Fruit fly (Drosophila melanogaster): ENCODE measurements around the gene net.
A peak's percentile ranks its signal among the peaks of the same experiment; 100 is the strongest.

dm6 chr2L:67279-67657, 19.9 kb downstream of the net start:
- TF ChIP-seq psq (optimal IDR thresholded peaks at IDR 0.05) (no peak), pan (optimal IDR thresholded peaks at IDR 0.05) (peak; percentile 32), EcR (GFP tag; optimal IDR thresholded peaks at IDR 0.05) (no peak), Dll (optimal IDR thresholded peaks at IDR 0.05) (no peak), CG8478 (optimal IDR thresholded peaks at IDR 0.05) (no peak), usp (GFP tag; optimal IDR thresholded peaks at IDR 0.05) (no peak)
